Worm (Caenorhabditis elegans): ENCODE measurements around the gene rme-2.
"Not testable (repeated sequence)": the region's sequence is repeated elsewhere in the genome, so short reads cannot be mapped to it uniquely, and the experiment has no call there.

rme-2 gene

ce11 chrIV:5464403-5464802 lies 5.4 kb upstream of the rme-2 start, which contains the start of gene Y52D5A.2:
Y52D5A.2 (minus strand) TSS chrIV:5464503.
- TF ChIP-seq nhr-25, nhr-129, nhr-237 (tag; optimal IDR thresholded peaks at IDR 0.05): not testable (repeated sequence)

ce11 chrIV:5473098-5473497 lies 3.3 kb downstream of the rme-2 start:
- no peak for TF ChIP-seq snpc-4 (tag; optimal IDR thresholded peaks at IDR 0.05)
- TF ChIP-seq ceh-82 (tag; optimal IDR thresholded peaks at IDR 0.05): no peak
- no peak for TF ChIP-seq nhr-129 (tag; optimal IDR thresholded peaks at IDR 0.05)
- no peak for TF ChIP-seq sma-9 (GFP tag; optimal IDR thresholded peaks at IDR 0.05)
- no peak for TF ChIP-seq sma-9 (tag; optimal IDR thresholded peaks at IDR 0.05)
- TF ChIP-seq ztf-11 (tag; optimal IDR thresholded peaks at IDR 0.05): no peak
- TF ChIP-seq gmeb-1 (tag; optimal IDR thresholded peaks at IDR 0.05): no peak
- no peak for TF ChIP-seq aly-2 (tag; optimal IDR thresholded peaks at IDR 0.05)
- TF ChIP-seq nhr-21 (tag; optimal IDR thresholded peaks at IDR 0.05): no peak
- no peak for TF ChIP-seq egl-27 (tag; optimal IDR thresholded peaks at IDR 0.05)
- no peak for TF ChIP-seq nhr-25 (tag; optimal IDR thresholded peaks at IDR 0.05)
- TF ChIP-seq R02D3.7 (tag; optimal IDR thresholded peaks at IDR 0.05): no peak
- no peak for TF ChIP-seq nhr-23 (tag; optimal IDR thresholded peaks at IDR 0.05)
- no peak for TF ChIP-seq mdl-1 (tag; optimal IDR thresholded peaks at IDR 0.05)
- no peak for TF ChIP-seq sem-4 (tag; optimal IDR thresholded peaks at IDR 0.05)
- TF ChIP-seq mbf-1 (tag; optimal IDR thresholded peaks at IDR 0.05): no peak
- no peak for TF ChIP-seq fos-1 (tag; optimal IDR thresholded peaks at IDR 0.05)
- no peak for TF ChIP-seq dmd-4 (tag; optimal IDR thresholded peaks at IDR 0.05)
- no peak for TF ChIP-seq ztf-4 (tag; optimal IDR thresholded peaks at IDR 0.05)
- no peak for TF ChIP-seq nhr-6 (tag; optimal IDR thresholded peaks at IDR 0.05)

ce11 chrIV:5476468-5476867 lies 6.6 kb downstream of the rme-2 start, which contains the start of gene T11F8.4:
T11F8.4 (minus strand) TSS chrIV:5476568.
- no peak for TF ChIP-seq unc-55 (GFP tag; optimal IDR thresholded peaks at IDR 0.05)
- no peak for TF ChIP-seq lin-11 (tag; optimal IDR thresholded peaks at IDR 0.05)
- no peak for TF ChIP-seq peb-1 (tag; optimal IDR thresholded peaks at IDR 0.05)
- no peak for TF ChIP-seq ama-1 (optimal IDR thresholded peaks at IDR 0.05)
- TF ChIP-seq unc-62 (GFP tag; optimal IDR thresholded peaks at IDR 0.05): no peak
- TF ChIP-seq mbf-1 (tag; optimal IDR thresholded peaks at IDR 0.05): no peak
- TF ChIP-seq dmd-4 (tag; optimal IDR thresholded peaks at IDR 0.05): no peak
- no peak for TF ChIP-seq elt-3 (tag; optimal IDR thresholded peaks at IDR 0.05)

ce11 chrIV:5479289-5479688 lies 9.5 kb downstream of the rme-2 start, which contains the start of gene T11F8.1:
T11F8.1 (plus strand) TSS chrIV:5479589.
- no peak for TF ChIP-seq mdl-1 (tag; optimal IDR thresholded peaks at IDR 0.05)
- no peak for TF ChIP-seq Y55F3AM.14 (GFP tag; optimal IDR thresholded peaks at IDR 0.05)
- no peak for TF ChIP-seq fos-1 (tag; optimal IDR thresholded peaks at IDR 0.05)
- TF ChIP-seq ztf-4 (tag; optimal IDR thresholded peaks at IDR 0.05): no peak
- no peak for TF ChIP-seq ZK546.5 (tag; optimal IDR thresholded peaks at IDR 0.05)
- TF ChIP-seq dmd-4 (tag; optimal IDR thresholded peaks at IDR 0.05): no peak
- no peak for TF ChIP-seq nhr-6 (tag; optimal IDR thresholded peaks at IDR 0.05)
- TF ChIP-seq ztf-11 (tag; optimal IDR thresholded peaks at IDR 0.05): no peak

- no peak for TF ChIP-seq ceh-82 (tag; optimal IDR thresholded peaks at IDR 0.05)
- TF ChIP-seq ztf-1 (GFP tag; conservative IDR thresholded peaks at IDR 0.05): no peak
- no peak for TF ChIP-seq nhr-11 (tag; optimal IDR thresholded peaks at IDR 0.05)
- no peak for TF ChIP-seq unc-62 (GFP tag; optimal IDR thresholded peaks at IDR 0.05)
- no peak for TF ChIP-seq ztf-4 (tag; optimal IDR thresholded peaks at IDR 0.05)
- TF ChIP-seq nhr-10 (tag; optimal IDR thresholded peaks at IDR 0.05): no peak
- TF ChIP-seq crh-2 (tag; optimal IDR thresholded peaks at IDR 0.05): no peak
- no peak for TF ChIP-seq nhr-6 (tag; optimal IDR thresholded peaks at IDR 0.05)
- no peak for TF ChIP-seq elt-1 (tag; optimal IDR thresholded peaks at IDR 0.05)
- TF ChIP-seq skn-1 (tag; optimal IDR thresholded peaks at IDR 0.05): no peak
These were observed 12.4 kb downstream of the rme-2 start, which contains the start of gene T11F8.12 for ce11 chrIV:5482231-5482630. T11F8.12 (minus strand) TSS chrIV:5482331.

- TF ChIP-seq alr-1 (tag; optimal IDR thresholded peaks at IDR 0.05) (no peak), lin-39 (tag; optimal IDR thresholded peaks at IDR 0.05) (no peak), mdl-1 (tag; optimal IDR thresholded peaks at IDR 0.05) (no peak), lin-11 (tag; optimal IDR thresholded peaks at IDR 0.05) (no peak), elt-1 (tag; optimal IDR thresholded peaks at IDR 0.05) (no peak), fos-1 (tag; optimal IDR thresholded peaks at IDR 0.05) (no peak), lsy-2 (tag; optimal IDR thresholded peaks at IDR 0.05) (no peak), nhr-11 (tag; optimal IDR thresholded peaks at IDR 0.05) (no peak), C34F6.9 (tag; optimal IDR thresholded peaks at IDR 0.05) (no peak), mbf-1 (tag; optimal IDR thresholded peaks at IDR 0.05) (no peak), gmeb-1 (tag; optimal IDR thresholded peaks at IDR 0.05) (no peak), crh-2 (tag; optimal IDR thresholded peaks at IDR 0.05) (no peak)
These were observed 12.9 kb downstream of the rme-2 start, which contains the start of gene T11F8.5 for ce11 chrIV:5482723-5483122. T11F8.5 (plus strand) TSS chrIV:5483023.
